Worm (Caenorhabditis elegans) whole organism, L4 larva: Measurements from ENCODE around the gene str-39.
A peak's percentile ranks its signal among the peaks of the same experiment; 100 is the strongest.

Experiments used
- F49E8.2 ChIP-seq: sonication (generic microtip); optimal IDR thresholded peaks from 2 replicates; lab custom pipeline; 2016; ENCODE audit warnings: missing compliant biosample characterization, mild to moderate bottlenecking, missing genetic modification characterization, borderline replicate concordance
- T20F7.1 ChIP-seq: fragments of 200-800 bp; sonication (Bioruptor generic); optimal IDR thresholded peaks from 2 replicates; lab custom pipeline; 2018; ENCODE audit warnings: mild to moderate bottlenecking, missing genetic modification characterization, missing compliant biosample characterization
- Y105C5A.15 ChIP-seq: fragments of 200-800 bp; sonication (Bioruptor generic); IDR thresholded peaks from 2 replicates; pipeline ENCODE4 v1.3.6; 2022; ENCODE audit warnings: missing genetic modification characterization, missing compliant biosample characterization
- Y48G9A.11 ChIP-seq: fragments of 200-800 bp; sonication (Bioruptor generic); IDR thresholded peaks from 2 replicates; pipeline ENCODE4 v1.3.6; 2022; ENCODE audit warnings: missing genetic modification reagents, missing genetic modification characterization, missing compliant biosample characterization
- ZK337.2 ChIP-seq: fragments of 200-800 bp; sonication (Bioruptor generic); IDR thresholded peaks from 2 replicates; pipeline ENCODE4 v1.3.6; 2022; ENCODE audit warnings: missing genetic modification reagents, missing genetic modification characterization, missing compliant biosample characterization
- ZK546.5 ChIP-seq, 2 experiments: sonication (generic microtip); optimal IDR thresholded peaks; 2 replicates each; lab custom pipeline; 2017; ENCODE audit warnings: missing biosample characterization in 2 of 2, missing genetic modification characterization in 2 of 2
- aha-1 ChIP-seq: fragments of 150-350 bp; peaks from one replicate; lab custom pipeline; 2014; ENCODE audit warnings: missing biosample characterization, missing genetic modification characterization
- ceh-44 ChIP-seq: fragments of 200-800 bp; sonication (Bioruptor generic); IDR thresholded peaks from 2 replicates; pipeline ENCODE4 v1.3.6; 2022; ENCODE audit warnings: missing genetic modification reagents, missing genetic modification characterization, missing compliant biosample characterization
- cey-2 ChIP-seq: sonication (generic microtip); optimal IDR thresholded peaks from 3 replicates; lab custom pipeline; 2017; ENCODE audit warnings: missing genetic modification characterization, mild to moderate bottlenecking, missing compliant biosample characterization, antibody characterized with exemption, borderline replicate concordance; ENCODE audit not compliant: insufficient read depth
- ctbp-1 ChIP-seq: fragments of 200-800 bp; sonication (Bioruptor generic); IDR thresholded peaks from 2 replicates; pipeline ENCODE4 v1.3.6; 2022; ENCODE audit warnings: missing genetic modification reagents, missing genetic modification characterization, missing compliant biosample characterization
- daf-16 ChIP-seq, 3 experiments: sonication (generic microtip); optimal IDR thresholded peaks; 2 replicates each; lab custom pipeline; 2016 to 2017; ENCODE audit warnings: missing genetic modification characterization in 3 of 3, missing genetic modification reagents in 3 of 3, mild to moderate bottlenecking in 2 of 3, missing compliant biosample characterization in 2 of 3, missing biosample characterization in 1 of 3, moderate library complexity in 1 of 3
- daf-8 ChIP-seq: fragments of 200-800 bp; sonication (Bioruptor generic); IDR thresholded peaks from 2 replicates; pipeline ENCODE4 v1.3.6; 2022; ENCODE audit warnings: missing genetic modification characterization, missing compliant biosample characterization
- dmd-6 ChIP-seq: fragments of 200-800 bp; sonication (Bioruptor generic); IDR thresholded peaks from 2 replicates; pipeline ENCODE4 v1.3.6; 2022; ENCODE audit warnings: missing genetic modification reagents, missing genetic modification characterization, missing compliant biosample characterization
- dmd-8 ChIP-seq: fragments of 200-800 bp; sonication (Bioruptor generic); IDR thresholded peaks from 2 replicates; pipeline ENCODE4 v1.3.6; 2022; ENCODE audit warnings: missing genetic modification characterization, missing compliant biosample characterization
- duxl-1 ChIP-seq: sonication (generic microtip); optimal IDR thresholded peaks from 2 replicates; lab custom pipeline; 2016; ENCODE audit warnings: mild to moderate bottlenecking, missing genetic modification characterization, moderate library complexity, missing compliant biosample characterization; ENCODE audit not compliant: poor library complexity
- egl-43 ChIP-seq: fragments of 200-800 bp; sonication (Bioruptor generic); IDR thresholded peaks from 2 replicates; pipeline ENCODE4 v1.3.6; 2022; ENCODE audit warnings: missing genetic modification reagents, missing genetic modification characterization, missing compliant biosample characterization
- fos-1 ChIP-seq: fragments of 150-350 bp; optimal IDR thresholded peaks from 2 replicates; lab custom pipeline; 2014; ENCODE audit warnings: missing biosample characterization, missing genetic modification characterization
- gei-8 ChIP-seq: fragments of 200-800 bp; sonication (Bioruptor generic); optimal IDR thresholded peaks from 2 replicates; lab custom pipeline; 2018; ENCODE audit warnings: mild to moderate bottlenecking, missing genetic modification characterization, missing compliant biosample characterization
- hlh-11 ChIP-seq: fragments of 200-800 bp; sonication (Bioruptor generic); optimal IDR thresholded peaks from 2 replicates; lab custom pipeline; 2018; ENCODE audit warnings: mild to moderate bottlenecking, missing genetic modification characterization, missing compliant biosample characterization
- hlh-30 ChIP-seq: sonication (generic microtip); optimal IDR thresholded peaks from 2 replicates; lab custom pipeline; 2017; ENCODE audit warnings: antibody characterized with exemption, mild to moderate bottlenecking, missing genetic modification characterization, missing compliant biosample characterization; ENCODE audit not compliant: insufficient read depth
- hmg-1.1 ChIP-seq: fragments of 200-800 bp; sonication (Bioruptor generic); IDR thresholded peaks from 2 replicates; pipeline ENCODE4 v1.3.6; 2022; ENCODE audit warnings: missing genetic modification reagents, missing genetic modification characterization, missing compliant biosample characterization
- lin-13 ChIP-seq: fragments of 150-350 bp; optimal IDR thresholded peaks from 2 replicates; lab custom pipeline; 2014; ENCODE audit warnings: missing biosample characterization, missing genetic modification reagents, missing genetic modification characterization
- lsy-2 ChIP-seq, 2 experiments: fragments of 150-350 bp in 1 of 2; sonication (generic microtip) in 1 of 2; optimal IDR thresholded peaks; 2 replicates each; lab custom pipeline; 2014 to 2017; ENCODE audit warnings: missing biosample characterization in 2 of 2, missing genetic modification characterization in 2 of 2
- madf-5 ChIP-seq, 2 experiments: fragments of 200-800 bp; sonication (Bioruptor generic); IDR thresholded peaks; 2 replicates each; pipeline ENCODE4 v1.3.6; 2022; ENCODE audit warnings: missing compliant biosample characterization in 2 of 2, missing genetic modification characterization in 2 of 2
- madf-9 ChIP-seq: fragments of 200-800 bp; sonication (Bioruptor generic); conservative IDR thresholded peaks from 2 replicates; pipeline ENCODE4 v1.3.6; 2022; ENCODE audit warnings: missing genetic modification reagents, missing genetic modification characterization, missing compliant biosample characterization
- mdt-29 ChIP-seq: fragments of 200-800 bp; sonication (Bioruptor generic); IDR thresholded peaks from 2 replicates; pipeline ENCODE4 v1.3.6; 2022; ENCODE audit warnings: missing genetic modification reagents, missing genetic modification characterization, missing compliant biosample characterization
- mep-1 ChIP-seq: fragments of 150-350 bp; sonication (generic microtip); optimal IDR thresholded peaks from 3 replicates; lab custom pipeline; 2014; ENCODE audit warnings: missing biosample characterization, missing genetic modification characterization
- nhr-237 ChIP-seq: sonication (generic microtip); optimal IDR thresholded peaks from 2 replicates; lab custom pipeline; 2017; ENCODE audit warnings: missing biosample characterization, missing genetic modification characterization
- nhr-48 ChIP-seq: sonication (generic microtip); optimal IDR thresholded peaks from 2 replicates; lab custom pipeline; 2016; ENCODE audit warnings: mild to moderate bottlenecking, missing genetic modification characterization, missing compliant biosample characterization
- nhr-6 ChIP-seq: fragments of 150-350 bp; optimal IDR thresholded peaks from 2 replicates; lab custom pipeline; 2014; ENCODE audit warnings: missing biosample characterization, missing genetic modification characterization
- nhr-77 ChIP-seq: fragments of 150-350 bp; optimal IDR thresholded peaks from 2 replicates; lab custom pipeline; 2014; ENCODE audit warnings: missing biosample characterization, missing genetic modification characterization
- pha-4 ChIP-seq, 2 experiments: fragments of 150-350 bp in 1 of 2; fragments of 200-800 bp in 1 of 2; sonication (Bioruptor generic) in 1 of 2; IDR thresholded peaks in 1 of 2; optimal IDR thresholded peaks in 1 of 2; 2 replicates each; pipeline versions ENCODE4 v1.3.6 to Lab custom; 2014 to 2022; ENCODE audit warnings: missing genetic modification characterization in 2 of 2, missing genetic modification reagents in 2 of 2, missing biosample characterization in 1 of 2, missing compliant biosample characterization in 1 of 2
- php-3 ChIP-seq: fragments of 200-800 bp; sonication (Bioruptor generic); IDR thresholded peaks from 2 replicates; pipeline ENCODE4 v1.3.6; 2022; ENCODE audit warnings: missing genetic modification reagents, missing genetic modification characterization, missing compliant biosample characterization
- pqm-1 ChIP-seq: sonication (generic microtip); optimal IDR thresholded peaks from 2 replicates; lab custom pipeline; 2017; ENCODE audit warnings: missing biosample characterization, missing genetic modification characterization
- snpc-1.2 ChIP-seq: fragments of 200-800 bp; sonication (Bioruptor generic); IDR thresholded peaks from 2 replicates; pipeline ENCODE4 v1.3.6; 2022; ENCODE audit warnings: missing genetic modification reagents, missing genetic modification characterization, missing compliant biosample characterization
- tag-97 ChIP-seq: fragments of 200-800 bp; sonication (Bioruptor generic); IDR thresholded peaks from 2 replicates; pipeline ENCODE4 v1.3.6; 2022; ENCODE audit warnings: missing genetic modification characterization, missing compliant biosample characterization
- vab-7 ChIP-seq: fragments of 200-800 bp; sonication (Bioruptor generic); IDR thresholded peaks from 2 replicates; pipeline ENCODE4 v1.3.6; 2022; ENCODE audit warnings: missing genetic modification reagents, missing genetic modification characterization, missing compliant biosample characterization
- zfp-3 ChIP-seq: fragments of 200-800 bp; sonication (Bioruptor generic); conservative IDR thresholded peaks from 2 replicates; pipeline ENCODE4 v1.3.6; 2022; ENCODE audit warnings: missing genetic modification reagents, missing genetic modification characterization, missing compliant biosample characterization
- zip-2 ChIP-seq: fragments of 150-350 bp; optimal IDR thresholded peaks from 2 replicates; lab custom pipeline; 2014; ENCODE audit warnings: missing biosample characterization, missing genetic modification characterization

The str-39 gene

ce11 chrV:2879801-2880200, at the start of gene str-39:
Gene str-39, minus strand, starts transcription at chrV:2879901.
- no peak for TF ChIP-seq ctbp-1 (GFP tag; lab: Robert Waterston, UW)
- no peak for TF ChIP-seq madf-5 (GFP tag; IDR thresholded peaks at IDR 0.05; lab: Robert Waterston, UW)
- TF ChIP-seq T20F7.1 (GFP tag; lab: Kevin White, UChicago): no peak
- no peak for TF ChIP-seq ceh-44 (GFP tag; lab: Robert Waterston, UW)
- TF ChIP-seq aha-1: peak; percentile 63
- 0 out of 2 replicates have a peak, but pooled peaks have one; percentile 47 for TF ChIP-seq dmd-8 (GFP tag; lab: Robert Waterston, UW)

ce11 chrV:2927553-2927952, 47.9 kb upstream of the str-39 start, which contains the start of gene C31B8.12:
Gene C31B8.12, minus strand, starts transcription at chrV:2927653.
- TF ChIP-seq zfp-3 (GFP tag; lab: Robert Waterston, UW) (no peak), pqm-1 (no peak), gei-8 (GFP tag; lab: Kevin White, UChicago) (no peak), F49E8.2 (tag; lab: Kevin White, UChicago) (no peak), egl-43 (GFP tag; lab: Robert Waterston, UW) (no peak), daf-16 (GFP tag; optimal IDR thresholded peaks at IDR 0.05; lab: Kevin White, UChicago) (no peak), daf-16 (tag; optimal IDR thresholded peaks at IDR 0.05; lab: Kevin White, UChicago) (no peak), nhr-237 (tag; lab: Kevin White, UChicago) (no peak), ZK546.5 (tag; optimal IDR thresholded peaks at IDR 0.05; lab: Kevin White, UChicago) (no peak), hlh-30 (tag; lab: Kevin White, UChicago) (no peak), nhr-48 (tag; lab: Kevin White, UChicago) (no peak), ceh-44 (GFP tag; lab: Robert Waterston, UW) (no peak)

- TF ChIP-seq daf-8 (GFP tag; lab: Robert Waterston, UW) (no peak), mdt-29 (GFP tag; lab: Robert Waterston, UW) (no peak), lin-13 (no peak), hlh-11 (tag; lab: Kevin White, UChicago) (no peak), dmd-6 (no peak), mep-1 (no peak), nhr-77 (tag; lab: Kevin White, UChicago) (no peak)
These were observed 42.9 kb upstream of the str-39 start, which contains the start of gene srh-38 for ce11 chrV:2922594-2922993. Gene srh-38, minus strand, starts transcription at chrV:2922694.

- TF ChIP-seq lsy-2 (tag; optimal IDR thresholded peaks at IDR 0.05; lab: Kevin White, UChicago) (no peak), Y105C5A.15 (no peak), snpc-1.2 (GFP tag; lab: Robert Waterston, UW) (0 out of 2 replicates have a peak, but pooled peaks have one; percentile 42), zip-2 (tag; lab: Kevin White, UChicago) (no peak)
These were observed 40.4 kb upstream of the str-39 start for ce11 chrV:2920125-2920524.

ce11 chrV:2913948-2914347, 34.2 kb upstream of the str-39 start, which contains the start of gene srh-146:
Gene srh-146, plus strand, starts transcription at chrV:2914248.
- no peak for TF ChIP-seq duxl-1 (tag; lab: Kevin White, UChicago)
- no peak for TF ChIP-seq ZK337.2 (GFP tag; lab: Robert Waterston, UW)
- no peak for TF ChIP-seq madf-9 (GFP tag; lab: Robert Waterston, UW)
- no peak for TF ChIP-seq mdt-29 (GFP tag; lab: Robert Waterston, UW)
- TF ChIP-seq daf-16 (GFP tag; optimal IDR thresholded peaks at IDR 0.05; lab: Kevin White, UChicago): no peak
- TF ChIP-seq daf-16 (tag; optimal IDR thresholded peaks at IDR 0.05; lab: Kevin White, UChicago): no peak
- no peak for TF ChIP-seq aha-1
- no peak for TF ChIP-seq tag-97
- no peak for TF ChIP-seq vab-7
- TF ChIP-seq php-3 (GFP tag; lab: Robert Waterston, UW): no peak
- no peak for TF ChIP-seq nhr-6 (tag; lab: Kevin White, UChicago)
- no peak for TF ChIP-seq fos-1 (tag; lab: Kevin White, UChicago)
- no peak for TF ChIP-seq cey-2 (tag; lab: Kevin White, UChicago)
- no peak for TF ChIP-seq Y48G9A.11
- no peak for TF ChIP-seq gei-8 (GFP tag; lab: Kevin White, UChicago)
- no peak for TF ChIP-seq pha-4 (GFP tag; IDR thresholded peaks at IDR 0.05; lab: Robert Waterston, UW)
- no peak for TF ChIP-seq pha-4 (tag; optimal IDR thresholded peaks at IDR 0.05; lab: Kevin White, UChicago)
- no peak for TF ChIP-seq lsy-2 (tag; optimal IDR thresholded peaks at IDR 0.05; lab: Kevin White, UChicago)
- no peak for TF ChIP-seq hmg-1.1 (GFP tag; lab: Robert Waterston, UW)
